Fruit fly (Drosophila melanogaster) whole organism, wandering third instar larva: ENCODE measurements around the gene CG46383.

Experiments used
- Abd-B ChIP-seq: fragments of >200 bp; optimal IDR thresholded peaks from 2 replicates; lab custom pipeline; 2017; ENCODE audit warnings: missing biosample characterization, missing genetic modification characterization
- CG32264 ChIP-seq: fragments of 200-800 bp; sonication (Bioruptor generic); optimal IDR thresholded peaks from 2 replicates; lab custom pipeline; 2016; ENCODE audit warnings: missing biosample characterization, missing genetic modification characterization
- CG9705 ChIP-seq: fragments of 200-800 bp; sonication (Bioruptor generic); optimal IDR thresholded peaks from 2 replicates; lab custom pipeline; 2018; ENCODE audit warnings: missing biosample characterization, mild to moderate bottlenecking, missing genetic modification characterization
- CrebA ChIP-seq: fragments of 200-800 bp; sonication (Bioruptor generic); optimal IDR thresholded peaks from 2 replicates; lab custom pipeline; 2016; ENCODE audit warnings: missing biosample characterization, mild to moderate bottlenecking, missing genetic modification characterization, borderline replicate concordance
- Dif ChIP-seq: fragments of 200-275, 200-300 bp; sonication (Bioruptor generic); optimal IDR thresholded peaks from 2 replicates; lab custom pipeline; 2018; ENCODE audit warnings: missing biosample characterization, missing genetic modification characterization; ENCODE audit not compliant: partially characterized antibody
- GATAd ChIP-seq: sonication (Bioruptor generic); optimal IDR thresholded peaks from 2 replicates; lab custom pipeline; 2016; ENCODE audit warnings: missing biosample characterization, missing genetic modification characterization
- Hnf4 ChIP-seq: fragments of 200-800 bp; sonication (Bioruptor generic); optimal IDR thresholded peaks from 2 replicates; lab custom pipeline; 2016; ENCODE audit warnings: missing biosample characterization, mild to moderate bottlenecking, missing genetic modification characterization
- Hr78 ChIP-seq: fragments of >200 bp; optimal IDR thresholded peaks from 2 replicates; lab custom pipeline; 2017; ENCODE audit warnings: missing biosample characterization, missing genetic modification characterization
- Hr83 ChIP-seq: fragments of 200-300 bp; sonication (Bioruptor generic); optimal IDR thresholded peaks from 2 replicates; lab custom pipeline; 2016; ENCODE audit warnings: missing biosample characterization, mild to moderate bottlenecking, missing genetic modification characterization, moderate library complexity; ENCODE audit not compliant: poor library complexity, severe bottlenecking
- Jra ChIP-seq: sonication (Bioruptor generic); optimal IDR thresholded peaks from 2 replicates; lab custom pipeline; 2016; ENCODE audit warnings: missing biosample characterization, missing genetic modification characterization
- Mio ChIP-seq: sonication (Bioruptor generic); optimal IDR thresholded peaks from 2 replicates; lab custom pipeline; 2016; ENCODE audit warnings: missing biosample characterization, missing genetic modification characterization
- N ChIP-seq: fragments of >200 bp; optimal IDR thresholded peaks from 2 replicates; lab custom pipeline; 2018; ENCODE audit warnings: missing biosample characterization, missing external identifiers, missing genetic modification characterization
- OdsH ChIP-seq: fragments of 200-800 bp; sonication (Bioruptor generic); optimal IDR thresholded peaks from 2 replicates; lab custom pipeline; 2016; ENCODE audit warnings: missing biosample characterization, mild to moderate bottlenecking, missing genetic modification characterization
- Rel ChIP-seq, 2 experiments: fragments of 200-800 bp; sonication (Bioruptor generic) in 1 of 2; optimal IDR thresholded peaks; 2 replicates in 1 of 2; 3 replicates in 1 of 2; lab custom pipeline; 2016 to 2019; ENCODE audit warnings: mild to moderate bottlenecking in 2 of 2, missing biosample characterization in 2 of 2, missing genetic modification characterization in 2 of 2, moderate library complexity in 1 of 2
- Sp1 ChIP-seq: fragments of 200-800 bp; sonication (Bioruptor generic); optimal IDR thresholded peaks from 3 replicates; lab custom pipeline; 2019; ENCODE audit warnings: missing biosample characterization, mild to moderate bottlenecking, missing genetic modification characterization, moderate library complexity
- Vsx2 ChIP-seq: fragments of 200-300, 225-300 bp; sonication (Bioruptor generic); optimal IDR thresholded peaks from 2 replicates; lab custom pipeline; 2018; ENCODE audit warnings: missing biosample characterization, missing genetic modification characterization; ENCODE audit not compliant: partially characterized antibody
- br ChIP-seq: fragments of 200-800 bp; sonication (Bioruptor generic); optimal IDR thresholded peaks from 2 replicates; lab custom pipeline; 2016; ENCODE audit warnings: missing biosample characterization, missing genetic modification characterization
- brk ChIP-seq: fragments of 200-800 bp; sonication (Bioruptor generic); optimal IDR thresholded peaks from 2 replicates; lab custom pipeline; 2016; ENCODE audit warnings: missing biosample characterization, mild to moderate bottlenecking, missing genetic modification characterization
- dmrt93B ChIP-seq: fragments of 200-800 bp; sonication (Bioruptor generic); optimal IDR thresholded peaks from 2 replicates; lab custom pipeline; 2018; ENCODE audit warnings: missing biosample characterization, mild to moderate bottlenecking, missing genetic modification characterization
- dsf ChIP-seq: sonication (Bioruptor generic); optimal IDR thresholded peaks from 2 replicates; lab custom pipeline; 2016; ENCODE audit warnings: missing biosample characterization, missing genetic modification characterization, borderline replicate concordance
- ey ChIP-seq: fragments of 200-800 bp; sonication (Bioruptor generic); optimal IDR thresholded peaks from 2 replicates; lab custom pipeline; 2016; ENCODE audit warnings: missing biosample characterization, missing genetic modification characterization
- foxo ChIP-seq, 2 experiments: fragments of 200-800 bp; sonication (Bioruptor generic); optimal IDR thresholded peaks; 2 replicates in 1 of 2; 3 replicates in 1 of 2; lab custom pipeline; 2016 to 2017; ENCODE audit warnings: missing biosample characterization in 2 of 2, missing genetic modification characterization in 2 of 2
- fru ChIP-seq: fragments of 200-800 bp; sonication (Bioruptor generic); optimal IDR thresholded peaks from 3 replicates; lab custom pipeline; 2016; ENCODE audit warnings: missing biosample characterization, mild to moderate bottlenecking, missing genetic modification characterization
- h ChIP-seq: fragments of 200-800 bp; sonication (Bioruptor generic); optimal IDR thresholded peaks from 3 replicates; lab custom pipeline; 2016; ENCODE audit warnings: missing biosample characterization, mild to moderate bottlenecking, missing genetic modification characterization
- jim ChIP-seq: fragments of 175-275, 200-325 bp; sonication (Bioruptor generic); optimal IDR thresholded peaks from 2 replicates; lab custom pipeline; 2016; ENCODE audit warnings: missing biosample characterization, mild to moderate bottlenecking, missing genetic modification characterization
- lola ChIP-seq: fragments of >200 bp; optimal IDR thresholded peaks from 2 replicates; lab custom pipeline; 2017; ENCODE audit warnings: missing biosample characterization, missing genetic modification characterization
- pan ChIP-seq: fragments of >200 bp; optimal IDR thresholded peaks from 2 replicates; lab custom pipeline; 2017
- psq ChIP-seq: fragments of 200-800 bp; sonication (Bioruptor generic); optimal IDR thresholded peaks from 3 replicates; lab custom pipeline; 2017; ENCODE audit warnings: missing biosample characterization, mild to moderate bottlenecking, missing genetic modification characterization, moderate library complexity
- rgr ChIP-seq: fragments of 200-800 bp; sonication (Bioruptor generic); optimal IDR thresholded peaks from 3 replicates; lab custom pipeline; 2016; ENCODE audit warnings: missing biosample characterization, mild to moderate bottlenecking, missing genetic modification characterization
- sage ChIP-seq: fragments of 200-800 bp; sonication (Bioruptor generic); optimal IDR thresholded peaks from 2 replicates; lab custom pipeline; 2016; ENCODE audit warnings: missing biosample characterization, mild to moderate bottlenecking, missing genetic modification characterization
- sv ChIP-seq: fragments of 200-800 bp; sonication (Bioruptor generic); optimal IDR thresholded peaks from 3 replicates; lab custom pipeline; 2016; ENCODE audit warnings: missing biosample characterization, missing genetic modification characterization
- tai ChIP-seq: sonication (Bioruptor generic); optimal IDR thresholded peaks from 2 replicates; lab custom pipeline; 2016; ENCODE audit warnings: missing biosample characterization, missing genetic modification characterization
- usp ChIP-seq: fragments of >200 bp; optimal IDR thresholded peaks from 2 replicates; lab custom pipeline; 2017; ENCODE audit warnings: missing biosample characterization, missing genetic modification characterization
- woc ChIP-seq: sonication (Bioruptor generic); optimal IDR thresholded peaks from 2 replicates; lab custom pipeline; 2016; ENCODE audit warnings: missing biosample characterization, mild to moderate bottlenecking, missing genetic modification characterization

The CG46383 gene

dm6 chr3R:15991593-15991992, 40.9 kb upstream of the CG46383 start:
- TF ChIP-seq Rel (GFP tag; optimal IDR thresholded peaks at IDR 0.05; lab: Kevin White, UChicago) (no peak), Rel (tag; optimal IDR thresholded peaks at IDR 0.05; lab: Kevin White, UChicago) (peak; percentile 11), Jra (GFP tag; lab: Kevin White, UChicago) (no peak), CrebA (no peak), Dif (no peak), dmrt93B (no peak), br (GFP tag; lab: Kevin White, UChicago) (no peak), sv (GFP tag; lab: Kevin White, UChicago) (no peak)

DNA sequence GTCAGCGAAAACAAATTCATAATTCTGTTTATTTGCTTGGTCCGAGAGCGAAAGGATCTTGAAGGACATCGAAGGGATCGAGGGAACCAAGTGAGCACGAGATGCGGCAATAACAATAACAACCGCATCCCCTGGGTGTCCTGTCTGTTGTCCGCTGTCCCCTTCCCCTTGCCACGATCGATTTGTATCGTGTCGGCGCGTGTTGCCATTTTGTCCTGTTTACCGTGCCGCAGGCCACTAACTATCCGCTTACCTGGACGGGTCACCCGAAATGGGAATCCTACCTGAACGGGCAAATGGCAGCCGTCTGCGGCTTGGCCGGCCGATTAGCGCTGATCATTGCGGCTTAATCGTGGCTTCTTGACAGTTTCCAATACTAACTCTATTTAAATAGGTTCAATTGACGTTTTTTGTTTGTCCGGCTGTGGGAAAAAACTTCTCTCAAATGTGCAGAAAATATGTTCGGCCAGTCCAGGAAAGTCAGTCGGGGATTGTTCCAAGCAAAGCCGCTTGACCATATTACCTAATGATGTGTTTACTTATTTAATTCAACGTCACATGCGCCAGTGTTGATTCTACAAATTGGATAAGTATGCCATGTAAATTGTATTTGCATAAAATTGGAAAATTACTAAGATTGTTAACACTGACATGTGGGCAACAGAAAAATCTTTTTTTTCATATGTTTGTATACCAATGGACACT, 38.6 kb upstream of the CG46383 start:
- TF ChIP-seq CrebA = no peak
- no peak for TF ChIP-seq Hr83 (GFP tag; lab: Kevin White, UChicago)
- no peak for TF ChIP-seq psq (GFP tag; lab: Kevin White, UChicago)
- TF ChIP-seq usp = no peak
- no peak for TF ChIP-seq pan (lab: Kevin White, UChicago)
- no peak for TF ChIP-seq tai (GFP tag; lab: Kevin White, UChicago)
- TF ChIP-seq Mio (GFP tag; lab: Kevin White, UChicago) = no peak
- TF ChIP-seq dsf (GFP tag; lab: Kevin White, UChicago) = no peak
- no peak for TF ChIP-seq CG32264 (GFP tag; lab: Kevin White, UChicago)
- no peak for TF ChIP-seq ey (GFP tag; lab: Kevin White, UChicago)
- no peak for TF ChIP-seq Dif
- TF ChIP-seq, all 38 proteins: peak for 0

dm6 chr3R:15988353-15988752, 37.6 kb upstream of the CG46383 start:
- TF ChIP-seq Rel (GFP tag; optimal IDR thresholded peaks at IDR 0.05; lab: Kevin White, UChicago) (no peak), Rel (tag; optimal IDR thresholded peaks at IDR 0.05; lab: Kevin White, UChicago) (no peak)

DNA sequence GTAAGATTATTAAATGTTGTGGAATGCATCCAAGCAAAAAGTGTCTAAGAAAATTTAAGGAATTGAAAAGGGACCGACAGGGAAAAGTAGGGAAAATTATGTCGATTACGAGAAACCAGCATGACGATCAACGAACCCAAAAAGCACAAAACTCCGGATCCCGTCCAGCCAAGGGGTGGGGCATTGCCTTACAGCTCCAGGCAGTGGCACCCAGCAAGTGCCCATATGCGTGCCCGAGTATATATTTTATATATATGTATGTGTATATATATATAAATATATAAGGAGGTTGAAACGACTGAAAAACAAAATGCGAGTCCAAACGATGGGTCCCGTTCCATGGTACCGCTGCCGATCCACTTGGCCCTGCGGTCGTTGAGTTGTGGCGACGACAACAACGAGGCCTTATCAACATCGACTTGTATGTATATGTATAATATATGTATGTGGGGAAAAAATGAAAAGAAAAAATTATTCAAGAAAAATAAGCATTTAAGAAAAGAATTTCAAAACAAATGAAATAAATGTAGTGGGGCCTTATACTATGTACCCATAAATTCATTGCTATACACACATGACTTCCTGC, 36.4 kb upstream of the CG46383 start:
- TF ChIP-seq CG9705 (GFP tag; lab: Kevin White, UChicago) (no peak), Rel (GFP tag; optimal IDR thresholded peaks at IDR 0.05; lab: Kevin White, UChicago) (no peak), Rel (tag; optimal IDR thresholded peaks at IDR 0.05; lab: Kevin White, UChicago) (peak; percentile 85), N (no peak)
- TF ChIP-seq, all 38 proteins: peak for 1

DNA sequence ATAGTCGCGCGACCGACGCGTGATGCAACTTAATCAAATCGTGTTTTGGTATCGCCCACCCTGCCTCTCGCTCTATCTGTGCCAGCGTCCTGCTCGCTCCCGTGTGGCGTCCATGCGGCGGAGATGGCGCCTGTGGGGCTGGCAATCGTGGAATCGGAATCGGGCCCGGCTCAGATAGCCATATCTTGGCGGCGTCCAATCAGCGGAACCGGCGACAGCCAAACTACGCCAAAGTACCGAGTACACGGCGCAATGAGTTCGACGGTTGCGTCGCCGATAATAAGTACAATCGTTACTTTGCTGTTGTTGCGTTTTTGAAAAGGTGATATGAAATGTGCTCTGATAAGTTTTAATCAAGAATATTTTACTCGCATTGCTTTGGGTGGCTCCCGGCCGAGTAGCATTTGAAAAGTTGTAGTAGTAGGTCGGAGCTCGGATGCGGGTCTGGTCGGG, 35.0 kb upstream of the CG46383 start, which contains the start of gene srp:
srp (plus strand) TSS at position 391 of the 453 bp plus-strand sequence.
- TF ChIP-seq Rel (GFP tag; optimal IDR thresholded peaks at IDR 0.05; lab: Kevin White, UChicago) (no peak), Rel (tag; optimal IDR thresholded peaks at IDR 0.05; lab: Kevin White, UChicago) (peak; percentile 86), fru (GFP tag; lab: Kevin White, UChicago) (peak; percentile 40), CG32264 (GFP tag; lab: Kevin White, UChicago) (no peak), h (peak; percentile 83), Hnf4 (GFP tag; lab: Kevin White, UChicago) (no peak)

dm6 chr3R:15984483-15985118, 33.9 kb upstream of the CG46383 start:
- TF ChIP-seq usp (no peak), CrebA (no peak), foxo (GFP tag; optimal IDR thresholded peaks at IDR 0.05; lab: Kevin White, UChicago) (peak in 1 of 2 experiments; percentile 79), Sp1 (peak; percentile 68), sage (no peak), jim (GFP tag; lab: Kevin White, UChicago) (no peak), Abd-B (GFP tag; lab: Kevin White, UChicago) (no peak), Rel (GFP tag; optimal IDR thresholded peaks at IDR 0.05; lab: Kevin White, UChicago) (no peak), Rel (tag; optimal IDR thresholded peaks at IDR 0.05; lab: Kevin White, UChicago) (peak; percentile 11), woc (GFP tag; lab: Kevin White, UChicago) (no peak), Vsx2 (no peak), rgr (GFP tag; lab: Kevin White, UChicago) (peak; percentile 76), pan (lab: Kevin White, UChicago) (no peak), h (peak; percentile 65), Dif (no peak), lola (GFP tag; lab: Kevin White, UChicago) (no peak), CG9705 (GFP tag; lab: Kevin White, UChicago) (no peak), dsf (GFP tag; lab: Kevin White, UChicago) (no peak), brk (GFP tag; lab: Kevin White, UChicago) (no peak), Hr78 (GFP tag; lab: Kevin White, UChicago) (no peak), dmrt93B (peak; percentile 7), GATAd (GFP tag; lab: Kevin White, UChicago) (no peak), br (GFP tag; lab: Kevin White, UChicago) (peak; percentile 62), OdsH (GFP tag; lab: Kevin White, UChicago) (peak; percentile 73), sv (GFP tag; lab: Kevin White, UChicago) (no peak), ey (GFP tag; lab: Kevin White, UChicago) (peak; percentile 68), Hnf4 (GFP tag; lab: Kevin White, UChicago) (peak; percentile 74), psq (GFP tag; lab: Kevin White, UChicago) (peak; percentile 73)
